Fruit fly (Drosophila melanogaster): ENCODE measurements around the gene CG33689.

CG33689 gene

DNA sequence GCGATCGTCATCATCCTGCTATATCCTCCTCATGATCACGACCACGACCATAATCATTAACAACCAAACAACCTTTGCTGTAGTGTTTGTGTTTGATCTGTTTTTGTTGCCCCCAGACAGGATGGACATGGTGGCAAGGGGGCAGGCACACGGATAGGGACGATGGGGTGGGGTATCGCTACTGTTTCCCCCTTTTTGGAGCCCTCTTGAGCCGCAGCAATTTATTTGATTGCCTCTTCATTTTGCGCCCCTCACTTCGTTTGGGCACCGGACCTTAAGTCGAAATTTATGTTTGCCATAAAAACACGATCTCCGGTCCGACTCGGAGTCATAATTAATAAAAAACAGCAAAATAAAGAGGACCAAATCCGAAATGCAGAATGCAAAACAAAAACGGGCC lies 15.8 kb downstream of the CG33689 start:
- TF ChIP-seq exex (tag; optimal IDR thresholded peaks at IDR 0.05) (no peak), lbe (GFP tag; optimal IDR thresholded peaks at IDR 0.05) (peak; percentile 37)

DNA sequence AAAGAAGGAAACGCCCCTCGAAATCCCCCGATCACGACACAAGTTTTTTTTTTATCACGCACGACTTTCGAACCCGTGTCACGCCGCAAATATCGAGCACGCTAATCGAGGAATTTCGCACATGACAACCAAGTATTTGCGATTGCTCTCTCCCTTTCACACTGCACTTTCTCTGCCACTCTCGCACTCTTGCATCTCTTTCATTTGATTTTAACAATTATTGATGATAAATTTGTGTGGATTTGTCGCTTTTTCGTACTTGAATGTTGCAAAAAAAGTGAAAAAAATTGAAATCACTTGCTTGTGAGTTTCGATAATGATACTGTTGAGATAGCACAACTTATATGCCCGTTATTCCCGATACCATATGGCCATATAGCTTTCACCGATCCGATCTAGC lies 17.2 kb downstream of the CG33689 start, which contains the start of gene CG13073:
TSS of gene CG13073 (minus strand) at position 101 of the 400 bp plus-strand sequence.
- TF ChIP-seq CG6689 (GFP tag; IDR thresholded peaks at IDR 0.05) (no peak), Doc3 (GFP tag; IDR thresholded peaks at IDR 0.05; ENCODE audit: partially characterized antibody) (0 out of 3 replicates have a peak, but pooled peaks have one; percentile 37), Dll (GFP tag; IDR thresholded peaks at IDR 0.05; ENCODE audit: partially characterized antibody) (0 out of 4 replicates have a peak, but pooled peaks have one; percentile 39)

DNA sequence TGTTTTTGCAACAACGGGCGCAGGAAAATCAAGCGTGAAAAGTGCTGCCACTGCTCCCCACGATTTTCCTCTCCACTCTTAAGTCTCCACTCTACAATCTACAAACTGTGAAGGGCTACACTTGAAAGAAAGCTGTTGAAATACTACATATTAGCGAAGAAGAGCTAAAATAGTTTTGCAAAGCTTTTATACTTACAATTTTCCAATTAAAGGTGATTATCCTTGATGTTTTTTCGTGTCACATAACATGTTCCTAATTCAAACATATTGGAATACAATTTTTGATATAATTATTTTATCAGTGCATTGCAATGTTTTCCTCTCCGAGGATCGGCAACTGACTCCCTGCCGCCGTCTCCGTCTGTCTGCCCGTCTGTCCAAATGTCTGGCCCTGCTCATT lies 17.9 kb downstream of the CG33689 start:
- TF ChIP-seq psq (GFP tag; optimal IDR thresholded peaks at IDR 0.05) (no peak), sens (GFP tag) (peak; percentile 64), HLHmδ (GFP tag; optimal IDR thresholded peaks at IDR 0.05) (no peak), Ptx1 (GFP tag; IDR thresholded peaks at IDR 0.05) (0 out of 2 replicates have a peak, but pooled peaks have one; percentile 15), bsh (GFP tag; optimal IDR thresholded peaks at IDR 0.05) (peak in 1 of 2 experiments; percentile 48), CG15011 (GFP tag; optimal IDR thresholded peaks at IDR 0.05) (no peak), Drgx (GFP tag; IDR thresholded peaks at IDR 0.05) (peak; percentile 82), CG12104 (GFP tag; optimal IDR thresholded peaks at IDR 0.05) (no peak)

DNA sequence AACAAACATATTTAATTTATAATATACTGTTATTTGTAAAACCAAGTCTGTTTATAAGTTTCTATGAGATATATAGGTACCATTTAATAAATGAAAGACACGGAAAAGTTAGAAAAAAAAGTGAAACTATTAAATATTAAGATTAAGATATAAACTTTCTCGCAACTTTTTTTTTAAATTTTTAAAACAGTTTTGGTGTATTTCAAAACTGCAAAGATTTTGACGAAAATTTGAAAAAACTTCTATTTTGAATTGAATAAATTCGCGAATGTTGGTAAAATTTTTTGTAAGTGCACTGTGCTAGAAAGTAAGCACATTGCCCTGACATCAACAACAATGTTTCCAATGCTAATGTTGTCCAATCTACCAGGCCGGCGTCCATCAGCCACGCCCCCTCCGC lies 21.2 kb downstream of the CG33689 start:
- TF ChIP-seq inv (GFP tag; IDR thresholded peaks at IDR 0.05; ENCODE audit: partially characterized antibody) (no peak), CG10209 (GFP tag; optimal IDR thresholded peaks at IDR 0.05) (no peak), CG15601 (tag; optimal IDR thresholded peaks at IDR 0.05) (no peak), wor (GFP tag; IDR thresholded peaks at IDR 0.05) (no peak), ato (GFP tag; IDR thresholded peaks at IDR 0.05; ENCODE audit: partially characterized antibody) (no peak), eyg (GFP tag; optimal IDR thresholded peaks at IDR 0.05) (no peak), CG8478 (optimal IDR thresholded peaks at IDR 0.05) (no peak), CG3065 (GFP tag; optimal IDR thresholded peaks at IDR 0.05) (no peak), bcd (GFP tag; optimal IDR thresholded peaks at IDR 0.05) (no peak), CG10565 (GFP tag; optimal IDR thresholded peaks at IDR 0.05) (no peak), CG9215 (GFP tag; IDR thresholded peaks at IDR 0.05) (no peak), CG17359 (tag; optimal IDR thresholded peaks at IDR 0.05) (no peak), sens-2 (GFP tag; IDR thresholded peaks at IDR 0.05) (no peak), HmgZ (tag; optimal IDR thresholded peaks at IDR 0.05) (no peak), tgo (GFP tag; IDR thresholded peaks at IDR 0.05) (no peak), Dref (GFP tag; IDR thresholded peaks at IDR 0.05) (no peak)

DNA sequence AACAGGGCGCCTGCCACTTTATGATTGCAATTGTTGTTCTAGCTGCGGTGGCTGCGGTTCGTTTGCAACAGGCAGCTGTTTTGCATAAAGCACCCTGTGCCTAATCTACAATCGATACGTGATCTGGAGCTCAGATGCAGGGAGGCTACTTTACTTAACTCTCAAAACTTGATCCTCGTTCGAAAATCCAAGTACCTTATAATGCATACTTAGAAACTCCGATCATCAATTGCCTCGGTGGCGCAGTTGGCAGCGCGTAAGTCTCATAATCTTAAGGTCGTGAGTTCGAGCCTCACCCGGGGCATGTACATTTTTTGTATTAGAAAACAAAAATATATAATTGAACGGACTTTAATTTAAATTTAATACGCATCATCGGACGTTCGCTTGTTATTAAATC lies 21.8 kb downstream of the CG33689 start:
- TF ChIP-seq ab (GFP tag; optimal IDR thresholded peaks at IDR 0.05) (no peak), CG10979 (tag; optimal IDR thresholded peaks at IDR 0.05) (no peak), CG10209 (GFP tag; optimal IDR thresholded peaks at IDR 0.05) (no peak), CG16779 (GFP tag; IDR thresholded peaks at IDR 0.05) (no peak), disco-r (GFP tag; optimal IDR thresholded peaks at IDR 0.05) (no peak), bab2 (GFP tag; optimal IDR thresholded peaks at IDR 0.05) (no peak), CG6254 (GFP tag; optimal IDR thresholded peaks at IDR 0.05) (peak; percentile 78), mld (GFP tag; IDR thresholded peaks at IDR 0.05; ENCODE audit: partially characterized antibody) (no peak), toy (GFP tag; IDR thresholded peaks at IDR 0.05) (no peak), CG6689 (GFP tag; IDR thresholded peaks at IDR 0.05) (no peak), Dref (GFP tag; IDR thresholded peaks at IDR 0.05) (no peak), grn (GFP tag; optimal IDR thresholded peaks at IDR 0.05) (no peak), Camta (GFP tag; optimal IDR thresholded peaks at IDR 0.05) (no peak), seq (GFP tag; IDR thresholded peaks at IDR 0.05) (no peak), CG6272 (GFP tag; IDR thresholded peaks at IDR 0.05) (0 out of 2 replicates have a peak, but pooled peaks have one; percentile 24), Mrtf (GFP tag; IDR thresholded peaks at IDR 0.05) (no peak), Lhr (GFP tag; optimal IDR thresholded peaks at IDR 0.05) (no peak), CG12744 (GFP tag; optimal IDR thresholded peaks at IDR 0.05) (no peak), Bdp1 (GFP tag; optimal IDR thresholded peaks at IDR 0.05) (peak; percentile 64), bsh (GFP tag; optimal IDR thresholded peaks at IDR 0.05) (no peak), jigr1 (GFP tag; IDR thresholded peaks at IDR 0.05) (no peak)
